Fruit fly (Drosophila melanogaster) whole organism, embryonic: ENCODE results near the gene kek6.
A peak's percentile ranks its signal among the peaks of the same experiment; 100 is the strongest.

Experiments
- BEAF-32 ChIP-seq: fragments of 200-800 bp; sonication (Bioruptor generic); optimal IDR thresholded peaks from 3 replicates; lab custom pipeline; 2017; ENCODE audit warnings: missing biosample characterization, missing genetic modification characterization, mild to moderate bottlenecking, moderate library complexity, missing genetic modification reagents
- CG10543 ChIP-seq: fragments of 200-800 bp; sonication (Bioruptor generic); optimal IDR thresholded peaks from 3 replicates; lab custom pipeline; 2017; ENCODE audit warnings: missing biosample characterization, mild to moderate bottlenecking, missing genetic modification characterization, moderate library complexity
- CG10565 ChIP-seq: fragments of 200-800 bp; sonication (Bioruptor generic); optimal IDR thresholded peaks from 3 replicates; lab custom pipeline; 2016; ENCODE audit warnings: missing biosample characterization, mild to moderate bottlenecking, missing genetic modification characterization
- CG12219 ChIP-seq: fragments of 200-800 bp; sonication (Bioruptor generic); optimal IDR thresholded peaks from 3 replicates; lab custom pipeline; 2018; ENCODE audit warnings: missing biosample characterization, mild to moderate bottlenecking, missing genetic modification characterization
- CG14050 ChIP-seq: fragments of 200-800 bp; sonication (Bioruptor generic); IDR thresholded peaks from 3 replicates; pipeline ENCODE4 v1.3.6; 2022; ENCODE audit warnings: missing biosample characterization, missing genetic modification characterization
- CG1529 ChIP-seq: fragments of 200-800 bp; sonication (Bioruptor generic); optimal IDR thresholded peaks from 3 replicates; lab custom pipeline; 2018; ENCODE audit warnings: missing biosample characterization, missing genetic modification characterization
- CG2120 ChIP-seq: fragments of 200-800 bp; sonication (Bioruptor generic); optimal IDR thresholded peaks from 3 replicates; lab custom pipeline; 2016; ENCODE audit warnings: missing biosample characterization, missing genetic modification characterization
- CG3847 ChIP-seq: fragments of 200-800 bp; sonication (Bioruptor generic); IDR thresholded peaks from 2 replicates; pipeline ENCODE4 v1.3.6; 2022; ENCODE audit warnings: missing biosample characterization, missing genetic modification characterization
- CG4360 ChIP-seq: fragments of 200-800 bp; sonication (Bioruptor generic); IDR thresholded peaks from 2 replicates; pipeline ENCODE4 v1.3.6; 2022; ENCODE audit warnings: missing biosample characterization, missing genetic modification characterization
- CG6175 ChIP-seq: fragments of 200-800 bp; sonication (Bioruptor generic); IDR thresholded peaks from 3 replicates; pipeline ENCODE4 v1.3.6; 2022; ENCODE audit warnings: missing biosample characterization, missing genetic modification characterization
- CG6654 ChIP-seq: fragments of 200-800 bp; sonication (Bioruptor generic); optimal IDR thresholded peaks from 2 replicates; lab custom pipeline; 2017; ENCODE audit warnings: missing biosample characterization, mild to moderate bottlenecking, missing genetic modification characterization
- CG8281 ChIP-seq: fragments of 200-800 bp; sonication (Bioruptor generic); optimal IDR thresholded peaks from 2 replicates; lab custom pipeline; 2018; ENCODE audit warnings: missing biosample characterization, mild to moderate bottlenecking, missing genetic modification characterization, moderate library complexity
- CoRest ChIP-seq: fragments of 200-800 bp; sonication (Bioruptor generic); optimal IDR thresholded peaks from 3 replicates; lab custom pipeline; 2018; ENCODE audit warnings: missing biosample characterization, mild to moderate bottlenecking, missing genetic modification characterization, moderate library complexity
- Dp ChIP-seq: fragments of 200-800 bp; sonication (Bioruptor generic); optimal IDR thresholded peaks from 2 replicates; lab custom pipeline; 2018; ENCODE audit warnings: missing biosample characterization, mild to moderate bottlenecking, missing genetic modification characterization, moderate library complexity
- Ets97D ChIP-seq: fragments of 200-800 bp; sonication (Bioruptor generic); optimal IDR thresholded peaks from 3 replicates; lab custom pipeline; 2016; ENCODE audit warnings: missing biosample characterization, missing genetic modification characterization
- Lhr ChIP-seq: fragments of 200-800 bp; sonication (Bioruptor generic); optimal IDR thresholded peaks from 3 replicates; lab custom pipeline; 2017; ENCODE audit warnings: mild to moderate bottlenecking, missing biosample characterization, missing genetic modification reagents, missing genetic modification characterization
- NFAT ChIP-seq: fragments of 200-800 bp; sonication (Bioruptor generic); IDR thresholded peaks from 2 replicates; pipeline ENCODE4 v1.3.6; 2022; ENCODE audit warnings: missing biosample characterization, missing genetic modification characterization
- NfI ChIP-seq: fragments of 200-800 bp; sonication (Bioruptor generic); optimal IDR thresholded peaks from 3 replicates; lab custom pipeline; 2018; ENCODE audit warnings: missing biosample characterization, mild to moderate bottlenecking, missing genetic modification characterization, moderate library complexity
- Usf ChIP-seq: fragments of 200-800 bp; sonication (Bioruptor generic); optimal IDR thresholded peaks from 2 replicates; lab custom pipeline; 2017; ENCODE audit warnings: missing genotype, missing biosample characterization, missing genetic modification characterization
- Vsx1 ChIP-seq: fragments of 200-800 bp; sonication (Bioruptor generic); optimal IDR thresholded peaks from 2 replicates; lab custom pipeline; 2017; ENCODE audit warnings: missing biosample characterization, mild to moderate bottlenecking, missing genetic modification characterization, missing genetic modification reagents
- ap ChIP-seq: fragments of 200-800 bp; sonication (Bioruptor generic); IDR thresholded peaks from 2 replicates; pipeline ENCODE4 v1.3.6; 2022; ENCODE audit warnings: missing biosample characterization, missing genetic modification characterization
- br ChIP-seq: fragments of >200 bp; optimal IDR thresholded peaks from 2 replicates; lab custom pipeline; 2017
- caup ChIP-seq: fragments of 200-800 bp; sonication (Bioruptor generic); optimal IDR thresholded peaks from 3 replicates; lab custom pipeline; 2017; ENCODE audit warnings: missing biosample characterization, mild to moderate bottlenecking, missing genetic modification characterization, moderate library complexity; ENCODE audit not compliant: severe bottlenecking
- dan ChIP-seq: fragments of 200-800 bp; sonication (Bioruptor generic); IDR thresholded peaks from 2 replicates; pipeline ENCODE4 v1.3.6; 2022; ENCODE audit warnings: missing biosample characterization, missing genetic modification characterization
- disco-r ChIP-seq: fragments of 200-800 bp; sonication (Bioruptor generic); optimal IDR thresholded peaks from 2 replicates; lab custom pipeline; 2016; ENCODE audit warnings: missing biosample characterization, missing genetic modification characterization
- dmrt11E ChIP-seq: fragments of 200-800 bp; sonication (Bioruptor generic); optimal IDR thresholded peaks from 3 replicates; lab custom pipeline; 2018; ENCODE audit warnings: missing biosample characterization, mild to moderate bottlenecking, missing genetic modification characterization, moderate library complexity
- emc ChIP-seq: fragments of 200-800 bp; sonication (Bioruptor generic); optimal IDR thresholded peaks from 2 replicates; lab custom pipeline; 2016; ENCODE audit warnings: missing biosample characterization, missing genetic modification characterization
- eve ChIP-seq, 2 experiments: fragments of >200 bp; optimal IDR thresholded peaks; 2 replicates each; lab custom pipeline; 2017; ENCODE audit warnings: missing biosample characterization in 2 of 2, missing genetic modification characterization in 2 of 2
- ewg ChIP-seq: fragments of 200-800 bp; sonication (Bioruptor generic); optimal IDR thresholded peaks from 3 replicates; lab custom pipeline; 2017; ENCODE audit warnings: mild to moderate bottlenecking, missing biosample characterization, missing genetic modification reagents, missing genetic modification characterization
- nerfin-1 ChIP-seq: fragments of 200-800 bp; sonication (Bioruptor generic); optimal IDR thresholded peaks from 3 replicates; lab custom pipeline; 2019; ENCODE audit warnings: missing biosample characterization, mild to moderate bottlenecking, missing genetic modification characterization, moderate library complexity
- nmo ChIP-seq: fragments of 200-800 bp; sonication (Bioruptor generic); optimal IDR thresholded peaks from 2 replicates; lab custom pipeline; 2018; ENCODE audit warnings: missing biosample characterization, mild to moderate bottlenecking, missing genetic modification characterization, moderate library complexity
- nom ChIP-seq: fragments of 200-800 bp; sonication (Bioruptor generic); optimal IDR thresholded peaks from 2 replicates; lab custom pipeline; 2017; ENCODE audit warnings: missing biosample characterization, missing genetic modification characterization, mild to moderate bottlenecking, moderate library complexity, missing genetic modification reagents
- sna ChIP-seq: fragments of 200-800 bp; sonication (Bioruptor generic); IDR thresholded peaks from 2 replicates; pipeline ENCODE4 v1.3.6; 2022; ENCODE audit warnings: missing biosample characterization, missing genetic modification characterization; ENCODE audit not compliant: partially characterized antibody
- sr ChIP-seq: fragments of 200-800 bp; sonication (Bioruptor generic); IDR thresholded peaks from 3 replicates; pipeline ENCODE4 v1.3.6; 2022; ENCODE audit warnings: missing biosample characterization, missing genetic modification characterization
- sug ChIP-seq: fragments of 200-800 bp; optimal IDR thresholded peaks from 2 replicates; lab custom pipeline; 2019; ENCODE audit warnings: missing biosample characterization, mild to moderate bottlenecking, missing genetic modification characterization, moderate library complexity
- toy ChIP-seq: fragments of 200-800 bp; sonication (Bioruptor generic); IDR thresholded peaks from 2 replicates; pipeline ENCODE4 v1.3.6; 2022; ENCODE audit warnings: missing biosample characterization, missing genetic modification characterization
- z ChIP-seq: fragments of 200-800 bp; sonication (Bioruptor generic); IDR thresholded peaks from 3 replicates; pipeline ENCODE4 v1.3.6; 2022; ENCODE audit warnings: missing biosample characterization, missing genetic modification characterization

kek6 gene

DNA sequence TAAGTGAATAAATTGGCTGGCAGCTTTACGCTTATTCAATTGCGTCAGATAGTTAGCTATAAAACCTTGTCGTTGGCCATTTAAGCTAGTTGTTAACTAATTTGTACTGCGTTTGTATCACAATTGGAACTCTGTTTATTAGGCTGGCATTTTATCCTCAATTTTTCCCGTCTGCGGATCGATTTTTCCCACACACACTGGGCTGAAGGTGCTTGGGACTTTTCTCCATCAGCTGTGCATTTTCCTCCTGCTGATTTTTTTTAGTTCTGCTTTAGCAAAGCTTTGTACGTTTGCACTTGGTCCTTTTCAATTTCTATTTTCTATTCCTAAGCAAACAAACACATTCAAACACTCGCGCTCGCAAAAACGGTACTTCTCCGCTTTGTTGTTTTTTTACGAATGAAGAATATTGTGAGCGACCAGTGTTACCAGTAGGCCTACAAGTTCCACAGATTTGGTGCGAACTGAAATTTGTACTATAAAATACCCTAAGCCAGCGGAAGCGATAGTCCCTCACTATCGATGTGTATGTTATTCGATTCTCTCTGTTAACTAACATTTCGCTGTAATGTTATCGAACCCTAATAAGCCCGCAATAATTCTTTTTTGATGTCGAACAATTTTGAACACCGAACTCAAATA, 12.4 kb upstream of the kek6 start (continued):
- peak; percentile 43 for TF ChIP-seq NfI (GFP tag; lab: Kevin White, UChicago)
- TF ChIP-seq CG1529 (GFP tag; lab: Kevin White, UChicago) = no peak
- no peak for TF ChIP-seq sr (GFP tag; lab: Robert Waterston, UW)
- TF ChIP-seq toy (GFP tag; lab: Robert Waterston, UW) = no peak
- no peak for TF ChIP-seq CG10565
- no peak for TF ChIP-seq dan (GFP tag; lab: Robert Waterston, UW)
- TF ChIP-seq CG6654 (GFP tag; lab: Kevin White, UChicago) = no peak
- no peak for TF ChIP-seq z (GFP tag; lab: Robert Waterston, UW)
- TF ChIP-seq Dp (GFP tag; lab: Kevin White, UChicago) = peak; percentile 76
- no peak for TF ChIP-seq ap (GFP tag; lab: Robert Waterston, UW)
- no peak for TF ChIP-seq Vsx1 (GFP tag; lab: Kevin White, UChicago)
- TF ChIP-seq caup (GFP tag; lab: Kevin White, UChicago) = peak; percentile 72
- TF ChIP-seq CG14050 (GFP tag; lab: Robert Waterston, UW) = no peak
- TF ChIP-seq nerfin-1 (tag; lab: Kevin White, UChicago) = no peak
- TF ChIP-seq Usf (GFP tag; lab: Kevin White, UChicago) = no peak
- TF ChIP-seq CG10543 (GFP tag; lab: Kevin White, UChicago) = peak; percentile 33
- TF ChIP-seq Ets97D = peak; percentile 69
- peak; percentile 5 for TF ChIP-seq CoRest (tag; lab: Kevin White, UChicago)
- TF ChIP-seq emc (GFP tag; lab: Kevin White, UChicago) = no peak
- no peak for TF ChIP-seq br (lab: Kevin White, UChicago)
- peak; percentile 1 for TF ChIP-seq disco-r (GFP tag; lab: Kevin White, UChicago)
- no peak for TF ChIP-seq dmrt11E (tag; lab: Kevin White, UChicago)
- peak; percentile 41 for TF ChIP-seq sug (tag; lab: Kevin White, UChicago)
- TF ChIP-seq nom (GFP tag; lab: Kevin White, UChicago) = peak; percentile 55
- TF ChIP-seq ewg = no peak
- TF ChIP-seq CG3847 = no peak
- no peak for TF ChIP-seq eve (GFP tag; optimal IDR thresholded peaks at IDR 0.05; lab: Kevin White, UChicago)
- no peak for TF ChIP-seq CG12219 (GFP tag; lab: Kevin White, UChicago)
- TF ChIP-seq BEAF-32 (GFP tag; lab: Kevin White, UChicago) = peak; percentile 91
- peak; percentile 43 for TF ChIP-seq nmo (GFP tag; lab: Kevin White, UChicago)
- no peak for TF ChIP-seq NFAT (GFP tag; lab: Robert Waterston, UW)
- peak; percentile 39 for TF ChIP-seq CG2120 (GFP tag; lab: Kevin White, UChicago)
- TF ChIP-seq CG8281 (tag; lab: Kevin White, UChicago) = no peak
- TF ChIP-seq Lhr (GFP tag; lab: Kevin White, UChicago) = peak; percentile 33
- no peak for TF ChIP-seq CG6175 (GFP tag; lab: Robert Waterston, UW)
- no peak for TF ChIP-seq CG4360 (GFP tag; lab: Robert Waterston, UW)
- no peak for TF ChIP-seq sna (GFP tag; lab: Robert Waterston, UW)
- TF ChIP-seq, all 482 proteins: peak for 153
